Fruit fly (Drosophila melanogaster) whole organism, pupa: ENCODE data around the gene Gasp.

Experiments
- CG10348 ChIP-seq: fragments of 200-800 bp; sonication (Bioruptor generic); IDR thresholded peaks from 2 replicates; pipeline ENCODE4 v1.3.6; 2022; ENCODE audit warnings: missing biosample characterization, missing genetic modification characterization
- CG13204 ChIP-seq: fragments of 200-800 bp; sonication (Bioruptor generic); optimal IDR thresholded peaks from 2 replicates; lab custom pipeline; 2018; ENCODE audit warnings: missing biosample characterization, mild to moderate bottlenecking, missing genetic modification characterization, moderate library complexity
- CG17806 ChIP-seq: fragments of 200-800 bp; sonication (Bioruptor generic); optimal IDR thresholded peaks from 2 replicates; lab custom pipeline; 2018; ENCODE audit warnings: missing biosample characterization, mild to moderate bottlenecking, missing genetic modification characterization, moderate library complexity
- CG9948 ChIP-seq: fragments of 200-800 bp; sonication (Bioruptor generic); optimal IDR thresholded peaks from 2 replicates; lab custom pipeline; 2018; ENCODE audit warnings: missing biosample characterization, mild to moderate bottlenecking, missing genetic modification characterization, moderate library complexity
- Ets98B ChIP-seq: fragments of 200-800 bp; sonication (Bioruptor generic); IDR thresholded peaks from 2 replicates; pipeline ENCODE4 v1.3.6; 2022; ENCODE audit warnings: missing biosample characterization, missing genetic modification characterization
- Pif1B ChIP-seq: fragments of 200-800 bp; sonication (Bioruptor generic); optimal IDR thresholded peaks from 3 replicates; lab custom pipeline; 2016; ENCODE audit warnings: missing biosample characterization, missing genetic modification characterization
- fd96Ca ChIP-seq: fragments of 200-800 bp; sonication (Bioruptor generic); IDR thresholded peaks from 3 replicates; pipeline ENCODE4 v1.3.6; 2022; ENCODE audit warnings: missing biosample characterization, missing genetic modification characterization
- gl ChIP-seq: fragments of 200-800 bp; sonication (Bioruptor generic); optimal IDR thresholded peaks from 2 replicates; lab custom pipeline; 2018; ENCODE audit warnings: missing biosample characterization, mild to moderate bottlenecking, missing genetic modification characterization
- rn ChIP-seq: fragments of 200-800 bp; sonication (Bioruptor generic); IDR thresholded peaks from 2 replicates; pipeline ENCODE4 v1.3.6; 2022; ENCODE audit warnings: missing biosample characterization, missing genetic modification characterization

dm6 chr3R:6078183-6078582 is 22.5 kb downstream of the Gasp start, which contains the start of gene Or83c:
- no peak for TF ChIP-seq gl (tag; lab: Kevin White, UChicago)
- TF ChIP-seq fd96Ca (GFP tag; lab: Robert Waterston, UW) = no peak
- no peak for TF ChIP-seq Pif1B (GFP tag; lab: Kevin White, UChicago)
- no peak for TF ChIP-seq CG9948 (tag; lab: Kevin White, UChicago)
- TF ChIP-seq CG10348 (GFP tag; lab: Robert Waterston, UW) = no peak
- TF ChIP-seq CG17806 = no peak
- no peak for TF ChIP-seq rn (GFP tag; lab: Robert Waterston, UW)
- no peak for TF ChIP-seq Ets98B (GFP tag; lab: Robert Waterston, UW)
- no peak for TF ChIP-seq CG13204
